Fruit fly (Drosophila melanogaster): Measurements from ENCODE around the gene Jhbp2.

DNA sequence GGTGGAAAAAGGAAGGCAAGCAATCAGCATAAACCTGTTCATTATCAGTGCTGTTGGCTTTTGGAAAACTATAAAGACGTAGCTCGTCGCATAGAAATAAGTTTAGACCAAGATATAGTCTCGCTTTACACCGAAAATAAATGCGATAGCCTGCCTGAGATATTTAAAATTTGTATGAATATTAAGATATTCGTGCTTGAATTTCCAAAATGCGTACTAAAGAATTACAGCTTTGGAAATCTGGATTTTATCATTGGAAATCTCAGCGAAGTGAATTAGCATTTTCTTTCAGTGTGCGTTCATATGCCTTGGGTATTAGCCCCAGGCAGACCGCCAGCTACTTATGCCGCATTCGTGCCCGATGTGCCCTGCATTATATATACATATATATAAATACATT, 49.0 kb upstream of the Jhbp2 start:
- no peak for TF ChIP-seq CTCF (optimal IDR thresholded peaks at IDR 0.05)
- TF ChIP-seq CG8478 (optimal IDR thresholded peaks at IDR 0.05), result no peak

All from S2 (cell line).